In genomic region chrX:12452143-12452570, ce11 we compare ENCODE assay signal across 1 worm cellular context.
TF ChIP-seq lines count a peak whose summit lies in the region.

No protein-coding gene starts in this region.

TF ChIP-seq in whole organism, L4 larva, 104 proteins besides CTCF, POLR2A, EP300 and RAD21 (continued from another document):
- TF ChIP-seq set-16 (GFP tag; IDR thresholded peaks at IDR 0.05; lab: Robert Waterston, UW) (peak; percentile 93), duxl-1 (tag; optimal IDR thresholded peaks at IDR 0.05; lab: Kevin White, UChicago; ENCODE audit: poor library complexity) (no peak), ztf-7 (tag; optimal IDR thresholded peaks at IDR 0.05; lab: Kevin White, UChicago) (no peak), pha-4 (GFP tag; IDR thresholded peaks at IDR 0.05; lab: Robert Waterston, UW) (no peak), pha-4 (tag; optimal IDR thresholded peaks at IDR 0.05; lab: Kevin White, UChicago) (no peak), madf-9 (GFP tag; conservative IDR thresholded peaks at IDR 0.05; lab: Robert Waterston, UW) (0 out of 2 replicates have a peak, but pooled peaks have one; percentile 53), lin-13 (GFP tag; optimal IDR thresholded peaks at IDR 0.05; lab: Kevin White, UChicago) (peak; percentile 24), daf-16 (GFP tag; optimal IDR thresholded peaks at IDR 0.05; lab: Kevin White, UChicago) (no peak), daf-16 (tag; optimal IDR thresholded peaks at IDR 0.05; lab: Kevin White, UChicago) (peak; percentile 4), zip-2 (tag; optimal IDR thresholded peaks at IDR 0.05; lab: Kevin White, UChicago) (no peak), spr-3 (GFP tag; optimal IDR thresholded peaks at IDR 0.05; lab: Kevin White, UChicago) (no peak), php-3 (GFP tag; IDR thresholded peaks at IDR 0.05; lab: Robert Waterston, UW) (0 out of 2 replicates have a peak, but pooled peaks have one; percentile 8), nhr-102 (tag; optimal IDR thresholded peaks at IDR 0.05; lab: Kevin White, UChicago) (peak; percentile 31), vab-7 (GFP tag; IDR thresholded peaks at IDR 0.05; lab: Robert Waterston, UW) (no peak), unc-39 (tag; optimal IDR thresholded peaks at IDR 0.05; lab: Kevin White, UChicago) (no peak), ceh-62 (tag; optimal IDR thresholded peaks at IDR 0.05; lab: Kevin White, UChicago) (no peak), Y75B8A.6 (GFP tag; IDR thresholded peaks at IDR 0.05; lab: Robert Waterston, UW) (no peak), egl-43 (GFP tag; IDR thresholded peaks at IDR 0.05; lab: Robert Waterston, UW) (peak; percentile 73; the same call in 1 of the 2 replicates), cey-2 (tag; optimal IDR thresholded peaks at IDR 0.05; lab: Kevin White, UChicago; ENCODE audit: borderline replicate concordance, insufficient read depth) (no peak), rbr-2 (tag; optimal IDR thresholded peaks at IDR 0.05; lab: Kevin White, UChicago) (peak; percentile 70), fkh-10 (GFP tag; optimal IDR thresholded peaks at IDR 0.05; lab: Kevin White, UChicago) (peak; percentile 56), hmg-1.1 (GFP tag; IDR thresholded peaks at IDR 0.05; lab: Robert Waterston, UW) (peak; percentile 58; the same call in 1 of the 2 replicates), hif-1 (tag; optimal IDR thresholded peaks at IDR 0.05; lab: Kevin White, UChicago) (peak in 1 of 2 experiments; percentile 67), ceh-32 (tag; optimal IDR thresholded peaks at IDR 0.05; lab: Kevin White, UChicago; ENCODE audit: poor library complexity) (no peak)
TF ChIP-seq in whole organism, L4 larva: peak in this region for 32.
